Worm (Caenorhabditis elegans) whole organism, L4 larva: ENCODE results near the gene F53A9.1.

ENCODE experiments used
- mep-1 ChIP-seq: fragments of 150-350 bp; sonication (generic microtip); optimal IDR thresholded peaks from 3 replicates; lab custom pipeline; 2014; ENCODE audit warnings: missing biosample characterization, missing genetic modification characterization
- nhr-77 ChIP-seq: fragments of 150-350 bp; optimal IDR thresholded peaks from 2 replicates; lab custom pipeline; 2014; ENCODE audit warnings: missing biosample characterization, missing genetic modification characterization

DNA sequence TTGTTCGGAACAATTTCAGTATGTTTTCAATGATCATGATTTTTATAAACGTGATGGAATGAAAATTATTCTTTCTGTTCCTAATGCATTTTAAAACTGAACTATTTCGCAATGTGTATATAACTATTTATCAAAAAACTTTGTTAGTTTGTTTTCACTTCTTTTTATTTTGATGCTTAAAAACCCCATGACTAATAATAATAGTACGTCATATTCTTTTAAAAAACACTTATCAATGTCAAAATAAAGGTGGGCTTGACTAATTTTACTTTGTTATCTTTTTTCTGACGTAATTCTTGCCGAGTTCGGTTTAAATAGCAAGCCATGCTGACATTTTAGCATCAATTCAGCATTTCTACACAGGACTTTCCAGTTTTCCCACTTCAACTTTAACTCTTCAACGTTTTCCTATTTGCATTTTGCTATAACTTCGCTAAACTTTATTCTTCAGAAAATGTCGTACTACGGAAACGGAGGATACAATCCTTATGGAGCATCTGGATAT is at the start of gene F53A9.1:
- TF ChIP-seq nhr-77 (tag; lab: Kevin White, UChicago) (no peak), mep-1 (no peak)
